Fruit fly (Drosophila melanogaster) whole organism: ENCODE measurements around the gene CG43401.

Experiments used
- CG8478 ChIP-seq: fragments of >200 bp; optimal IDR thresholded peaks from 2 replicates; lab custom pipeline; 2018; ENCODE audit warnings: inconsistent platforms
- EcR ChIP-seq, 2 experiments: fragments of >200 bp; optimal IDR thresholded peaks; 2 replicates each; lab custom pipeline; 2017; ENCODE audit warnings: missing biosample characterization in 2 of 2, missing genetic modification characterization in 2 of 2, missing genetic modification reagents in 2 of 2
- pan ChIP-seq: fragments of >200 bp; optimal IDR thresholded peaks from 2 replicates; lab custom pipeline; 2017
- psq ChIP-seq: fragments of >200 bp; optimal IDR thresholded peaks from 2 replicates; lab custom pipeline; 2017
- usp ChIP-seq: fragments of >200 bp; optimal IDR thresholded peaks from 2 replicates; lab custom pipeline; 2017; ENCODE audit warnings: missing biosample characterization, missing genetic modification characterization, mixed read lengths

DNA sequence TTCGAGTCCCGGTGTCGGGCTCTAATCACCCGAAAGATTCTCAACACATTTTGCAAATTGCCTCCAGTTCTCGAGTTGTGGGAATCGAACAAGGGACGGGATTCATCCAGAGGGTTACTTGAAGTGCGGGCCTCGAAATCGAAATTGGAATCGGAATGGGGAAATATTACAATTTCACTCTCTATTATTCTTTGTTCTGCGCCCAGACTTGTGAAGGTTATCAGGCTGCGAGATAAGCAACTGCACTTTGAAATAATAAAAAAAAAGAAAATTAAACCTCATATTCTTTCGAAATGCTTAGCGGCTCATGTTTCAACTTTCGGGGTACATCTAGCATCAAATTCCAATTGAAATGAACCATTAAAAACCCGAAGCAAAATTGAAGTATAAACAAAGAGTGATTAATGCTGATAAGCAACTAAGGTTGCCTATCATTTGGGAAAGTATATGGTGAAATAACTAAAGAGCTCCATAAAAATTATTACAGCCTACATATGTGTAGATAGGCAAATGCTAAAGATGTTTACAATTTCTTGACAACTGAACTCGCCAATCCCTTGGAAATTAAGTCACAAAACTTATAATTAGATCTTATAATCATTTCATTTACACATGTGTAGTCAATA is 13.9 kb downstream of the CG43401 start, which contains the start of gene CG43402:
- TF ChIP-seq pan (no peak), CG8478 (lab: Kevin White, UChicago) (no peak), psq (lab: Kevin White, UChicago) (no peak), usp (GFP tag; lab: Kevin White, UChicago) (no peak), EcR (GFP tag; optimal IDR thresholded peaks at IDR 0.05; lab: Kevin White, UChicago) (no peak)
